Worm (Caenorhabditis elegans) whole organism, late embryonic: ENCODE results near the gene F36H9.1.

Experiments
- C08G9.2 ChIP-seq: sonication (generic microtip); optimal IDR thresholded peaks from 2 replicates; lab custom pipeline; 2016; ENCODE audit warnings: mild to moderate bottlenecking, missing genetic modification characterization, moderate library complexity, missing compliant biosample characterization
- elt-2 ChIP-seq: sonication (generic microtip); optimal IDR thresholded peaks from 2 replicates; lab custom pipeline; 2016; ENCODE audit warnings: missing genetic modification reagents, missing genetic modification characterization, missing compliant biosample characterization
- nfya-1 ChIP-seq: sonication (generic microtip); optimal IDR thresholded peaks from 2 replicates; lab custom pipeline; 2017; ENCODE audit warnings: missing genetic modification characterization, mild to moderate bottlenecking, missing compliant biosample characterization, antibody characterized with exemption, moderate library complexity
- pha-4 ChIP-seq: fragments of 150-350 bp; optimal IDR thresholded peaks from 2 replicates; lab custom pipeline; 2018; ENCODE audit warnings: missing biosample characterization, missing genetic modification reagents, missing genetic modification characterization
- unc-42 ChIP-seq: sonication (generic microtip); optimal IDR thresholded peaks from 2 replicates; lab custom pipeline; 2016; ENCODE audit warnings: missing genotype, missing genetic modification characterization, missing compliant biosample characterization

DNA sequence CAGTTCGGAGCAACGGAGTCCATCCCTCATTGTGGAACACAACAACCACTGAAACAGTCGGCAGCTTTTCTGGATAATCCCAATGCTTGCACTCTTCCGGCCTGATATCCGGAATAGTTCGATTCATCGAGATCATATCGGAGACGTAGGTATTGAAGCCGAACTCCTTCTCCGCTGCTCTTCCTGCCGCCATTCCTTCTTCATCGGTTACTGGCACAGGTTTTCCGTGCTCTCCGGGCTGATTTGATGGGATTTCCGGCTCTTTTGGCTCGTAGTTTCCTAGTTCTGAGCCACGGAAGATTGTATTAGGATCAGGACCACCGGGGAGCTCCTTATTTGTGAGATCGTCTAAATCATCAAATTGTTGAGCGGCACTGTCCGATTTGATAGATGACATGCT, 25.7 kb downstream of the F36H9.1 start:
- no peak for TF ChIP-seq pha-4 (tag; lab: Kevin White, UChicago)
- TF ChIP-seq nfya-1 (tag; lab: Kevin White, UChicago), result no peak
- TF ChIP-seq elt-2 (tag; lab: Kevin White, UChicago), result no peak
- TF ChIP-seq C08G9.2, result no peak
- no peak for TF ChIP-seq unc-42 (tag; lab: Kevin White, UChicago)
